Worm (Caenorhabditis elegans): ENCODE results near the gene mdf-2.

ce11 chrIV:2680281-2680680, 39.4 kb upstream of the mdf-2 start:
- TF ChIP-seq nhr-237 (tag; optimal IDR thresholded peaks at IDR 0.05) (no peak), egl-43 (GFP tag; IDR thresholded peaks at IDR 0.05) (no peak), lin-39 (tag; optimal IDR thresholded peaks at IDR 0.05) (no peak), dmd-8 (GFP tag; IDR thresholded peaks at IDR 0.05) (no peak)
